Worm (Caenorhabditis elegans): Measurements from ENCODE around the gene pcyt-1.
A peak's percentile ranks its signal among the peaks of the same experiment; 100 is the strongest.

Gene pcyt-1

ce11 chrX:7568684-7569289 lies 3.4 kb upstream of the pcyt-1 start:
- TF ChIP-seq cnd-1 (tag; optimal IDR thresholded peaks at IDR 0.05) = no peak
- no peak for TF ChIP-seq unc-62 (GFP tag; optimal IDR thresholded peaks at IDR 0.05)
- TF ChIP-seq unc-120 (tag; optimal IDR thresholded peaks at IDR 0.05; ENCODE audit: poor library complexity, severe bottlenecking) = no peak
- no peak for TF ChIP-seq ces-1 (GFP tag; optimal IDR thresholded peaks at IDR 0.05)
- no peak for TF ChIP-seq M03D4.4 (tag; optimal IDR thresholded peaks at IDR 0.05)
- no peak for TF ChIP-seq nhr-76 (tag; optimal IDR thresholded peaks at IDR 0.05)
- no peak for TF ChIP-seq sptf-1 (tag; optimal IDR thresholded peaks at IDR 0.05)
- no peak for TF ChIP-seq flh-1 (GFP tag; optimal IDR thresholded peaks at IDR 0.05)
- TF ChIP-seq nhr-237 (tag; optimal IDR thresholded peaks at IDR 0.05) = no peak
- no peak for TF ChIP-seq sem-2 (GFP tag; optimal IDR thresholded peaks at IDR 0.05)
- no peak for TF ChIP-seq hlh-1 (tag; optimal IDR thresholded peaks at IDR 0.05)
- TF ChIP-seq drap-1 (GFP tag; optimal IDR thresholded peaks at IDR 0.05) = no peak
- no peak for TF ChIP-seq zip-8 (tag; optimal IDR thresholded peaks at IDR 0.05)
- no peak for TF ChIP-seq nhr-28 (tag; optimal IDR thresholded peaks at IDR 0.05)
- no peak for TF ChIP-seq ceh-43 (GFP tag; optimal IDR thresholded peaks at IDR 0.05)
- TF ChIP-seq mls-2 (tag; optimal IDR thresholded peaks at IDR 0.05) = no peak
- TF ChIP-seq snpc-4 (tag; optimal IDR thresholded peaks at IDR 0.05) = no peak

ce11 chrX:7569685-7570518 lies 2.3 kb upstream of the pcyt-1 start, which contains the start of gene apy-1:
Gene apy-1 (minus strand): TSS chrX:7569722.
- TF ChIP-seq elt-1 (tag; optimal IDR thresholded peaks at IDR 0.05; ENCODE audit: borderline replicate concordance, insufficient read depth) = no peak
- TF ChIP-seq mls-2 (tag; optimal IDR thresholded peaks at IDR 0.05) = no peak
- TF ChIP-seq ceh-39 (tag; optimal IDR thresholded peaks at IDR 0.05) = peak; percentile 77
- TF ChIP-seq ceh-43 (GFP tag; optimal IDR thresholded peaks at IDR 0.05) = no peak
- TF ChIP-seq ces-1 (GFP tag; optimal IDR thresholded peaks at IDR 0.05) = peak; percentile 91
- TF ChIP-seq unc-120 (tag; optimal IDR thresholded peaks at IDR 0.05; ENCODE audit: poor library complexity, severe bottlenecking) = peak; percentile 11
- no peak for TF ChIP-seq nhr-28 (tag; optimal IDR thresholded peaks at IDR 0.05)

DNA sequence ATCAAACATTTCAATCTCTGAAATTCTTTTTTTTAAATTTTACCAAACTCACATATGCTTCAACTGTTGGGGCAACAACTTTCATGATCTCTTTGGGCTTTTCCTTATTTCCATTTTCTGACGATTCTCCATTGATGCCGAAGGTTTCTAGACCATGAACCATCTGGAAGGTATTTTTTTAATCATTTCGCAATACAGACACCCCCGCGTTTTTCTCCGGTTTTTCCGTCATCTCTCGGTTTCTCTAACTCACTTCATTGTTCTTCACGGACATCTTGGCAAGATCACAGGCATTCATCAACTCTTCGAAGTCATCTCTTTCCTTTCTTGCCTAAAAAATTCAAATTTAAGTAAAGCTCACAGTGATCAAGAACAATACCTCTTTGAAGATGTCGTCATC lies 1.0 kb downstream of the pcyt-1 start:
- TF ChIP-seq nhr-28 (tag; optimal IDR thresholded peaks at IDR 0.05) (no peak), blmp-1 (tag; optimal IDR thresholded peaks at IDR 0.05) (no peak), mep-1 (tag; optimal IDR thresholded peaks at IDR 0.05) (no peak), nhr-2 (tag; optimal IDR thresholded peaks at IDR 0.05) (no peak), drap-1 (GFP tag; optimal IDR thresholded peaks at IDR 0.05) (no peak), nhr-76 (tag; optimal IDR thresholded peaks at IDR 0.05) (no peak), nhr-237 (tag; optimal IDR thresholded peaks at IDR 0.05) (no peak), flh-1 (GFP tag; optimal IDR thresholded peaks at IDR 0.05) (no peak), mab-5 (tag; optimal IDR thresholded peaks at IDR 0.05) (no peak), elt-1 (tag; optimal IDR thresholded peaks at IDR 0.05; ENCODE audit: borderline replicate concordance, insufficient read depth) (no peak), sem-2 (GFP tag; optimal IDR thresholded peaks at IDR 0.05) (no peak), elt-3 (tag; optimal IDR thresholded peaks at IDR 0.05) (no peak), ceh-83 (GFP tag; optimal IDR thresholded peaks at IDR 0.05) (no peak), bed-3 (GFP tag; optimal IDR thresholded peaks at IDR 0.05) (no peak)

ce11 chrX:7573572-7573628 lies 1.2 kb downstream of the pcyt-1 start, which contains the start of the genes unc-98 and F08C6.18:
Gene unc-98 (minus strand): TSS chrX:7573619.
Gene F08C6.18 (minus strand): TSS chrX:7573628.
- TF ChIP-seq lin-32 (GFP tag; optimal IDR thresholded peaks at IDR 0.05) (no peak), M03D4.4 (tag; optimal IDR thresholded peaks at IDR 0.05) (no peak), elt-1 (tag; optimal IDR thresholded peaks at IDR 0.05; ENCODE audit: borderline replicate concordance, insufficient read depth) (no peak), drap-1 (GFP tag; optimal IDR thresholded peaks at IDR 0.05) (no peak), ztf-11 (tag; optimal IDR thresholded peaks at IDR 0.05) (no peak), sptf-1 (tag; optimal IDR thresholded peaks at IDR 0.05) (no peak), pha-4 (tag; optimal IDR thresholded peaks at IDR 0.05) (no peak), bed-3 (GFP tag; optimal IDR thresholded peaks at IDR 0.05) (no peak), lsy-2 (tag; optimal IDR thresholded peaks at IDR 0.05) (no peak), snpc-4 (tag; optimal IDR thresholded peaks at IDR 0.05) (no peak), unc-120 (tag; optimal IDR thresholded peaks at IDR 0.05; ENCODE audit: poor library complexity, severe bottlenecking) (no peak), mab-5 (tag; optimal IDR thresholded peaks at IDR 0.05) (no peak), ceh-83 (GFP tag; optimal IDR thresholded peaks at IDR 0.05) (no peak)

- TF ChIP-seq unc-62 (GFP tag; optimal IDR thresholded peaks at IDR 0.05) (peak; percentile 5), unc-120 (tag; optimal IDR thresholded peaks at IDR 0.05; ENCODE audit: poor library complexity, severe bottlenecking) (peak; percentile 77), unc-39 (tag; optimal IDR thresholded peaks at IDR 0.05) (no peak), hlh-1 (tag; optimal IDR thresholded peaks at IDR 0.05) (peak; percentile 75)
These were observed 1.5 kb downstream of the pcyt-1 start for ce11 chrX:7573629-7574028.

All from whole organism, mixed stage, embryonic.